Worm (Caenorhabditis elegans) whole organism, L4 larva: ENCODE results near the gene Y41C4A.21.

ENCODE experiments used
- aha-1 ChIP-seq: fragments of 150-350 bp; peaks from one replicate; lab custom pipeline; 2014; ENCODE audit warnings: missing biosample characterization, missing genetic modification characterization
- mep-1 ChIP-seq: fragments of 150-350 bp; sonication (generic microtip); optimal IDR thresholded peaks from 3 replicates; lab custom pipeline; 2014; ENCODE audit warnings: missing biosample characterization, missing genetic modification characterization
- mes-2 ChIP-seq: sonication (generic microtip); optimal IDR thresholded peaks from 2 replicates; lab custom pipeline; 2016; ENCODE audit warnings: missing genotype, mild to moderate bottlenecking, missing genetic modification characterization, missing compliant biosample characterization; ENCODE audit not compliant: poor library complexity, severe bottlenecking
- saeg-2 ChIP-seq: fragments of 200-800 bp; sonication (Bioruptor generic); IDR thresholded peaks from 2 replicates; pipeline ENCODE4 v1.3.6; 2022; ENCODE audit warnings: missing genetic modification reagents, missing genetic modification characterization, missing compliant biosample characterization
- snpc-4 ChIP-seq: fragments of 150-350 bp; optimal IDR thresholded peaks from 2 replicates; lab custom pipeline; 2014; ENCODE audit warnings: missing biosample characterization, missing genetic modification characterization
- unc-62 ChIP-seq, 3 experiments: fragments of 150-350 bp in 1 of 3; sonication (generic microtip); optimal IDR thresholded peaks in 2 of 3; peaks in 1 of 3; 1 replicate in 1 of 3; 2 replicates in 2 of 3; lab custom pipeline; 2014 to 2017; ENCODE audit warnings: missing biosample characterization in 3 of 3, missing genetic modification characterization in 3 of 3, missing genetic modification reagents in 3 of 3, missing genotype in 1 of 3

Y41C4A.21 gene

ce11 chrIII:11777321-11777720 is 45.2 kb downstream of the Y41C4A.21 start, which contains the start of gene mdt-21:
Gene mdt-21, plus strand, starts transcription at chrIII:11777621.
- TF ChIP-seq snpc-4 (tag; lab: Kevin White, UChicago) (no peak), aha-1 (tag; lab: Kevin White, UChicago) (peak; percentile 52)
- TF ChIP-seq, all 104 proteins: peak for 1

- TF ChIP-seq mes-2 (tag; lab: Kevin White, UChicago) (peak; percentile 26), mep-1 (tag; lab: Kevin White, UChicago) (no peak), unc-62 (GFP tag; optimal IDR thresholded peaks at IDR 0.05 in 1 of 2; lab: Kevin White, UChicago) (peak in 1 of 2 experiments; percentile 77), unc-62 (tag; optimal IDR thresholded peaks at IDR 0.05; lab: Kevin White, UChicago) (no peak)
Measured at ce11 chrIII:11780183-11780664, 48.1 kb downstream of the Y41C4A.21 start, which contains the start of gene C24H11.5. Gene C24H11.5, plus strand, starts transcription at chrIII:11780233.

ce11 chrIII:11781800-11782199 is 49.6 kb downstream of the Y41C4A.21 start, which contains the start of gene srd-74:
Gene srd-74, plus strand, starts transcription at chrIII:11782100.
- TF ChIP-seq saeg-2 (GFP tag; lab: Robert Waterston, UW), result no peak
- TF ChIP-seq aha-1 (tag; lab: Kevin White, UChicago), result peak; percentile 58
